Fruit fly (Drosophila melanogaster): ENCODE data around the gene mRpL44.

The mRpL44 gene

dm6 chr3R:5483488-5484109 lies 13.2 kb upstream of the mRpL44 start, which contains the start of gene ksr (continued):
- TF ChIP-seq C15 (GFP tag; IDR thresholded peaks at IDR 0.05) (no peak), pb (GFP tag; optimal IDR thresholded peaks at IDR 0.05) (no peak), ERR (GFP tag; optimal IDR thresholded peaks at IDR 0.05) (no peak), dati (GFP tag; IDR thresholded peaks at IDR 0.05) (no peak), CG7928 (GFP tag; optimal IDR thresholded peaks at IDR 0.05) (no peak), chn (GFP tag; optimal IDR thresholded peaks at IDR 0.05) (no peak), Meics (GFP tag; optimal IDR thresholded peaks at IDR 0.05) (no peak), seq (GFP tag; IDR thresholded peaks at IDR 0.05) (no peak), CG17328 (GFP tag; IDR thresholded peaks at IDR 0.05) (peak; percentile 36; the same call in 1 of the 2 replicates), wek (GFP tag; optimal IDR thresholded peaks at IDR 0.05) (peak; percentile 90), fd102C (GFP tag; optimal IDR thresholded peaks at IDR 0.05) (no peak), CG7556 (GFP tag; optimal IDR thresholded peaks at IDR 0.05) (no peak), gro (GFP tag; optimal IDR thresholded peaks at IDR 0.05) (no peak), gfzf (GFP tag; optimal IDR thresholded peaks at IDR 0.05) (peak; percentile 69), hkb (optimal IDR thresholded peaks at IDR 0.05) (no peak), hkb (GFP tag; IDR thresholded peaks at IDR 0.05) (0 out of 2 replicates have a peak, but pooled peaks have one; percentile 19), CG9876 (GFP tag; optimal IDR thresholded peaks at IDR 0.05) (no peak), CG32767 (GFP tag; IDR thresholded peaks at IDR 0.05) (peak; percentile 97), CG11398 (GFP tag; optimal IDR thresholded peaks at IDR 0.05) (no peak), sr (GFP tag; IDR thresholded peaks at IDR 0.05) (0 out of 3 replicates have a peak, but pooled peaks have one; percentile 5), mirr (GFP tag; optimal IDR thresholded peaks at IDR 0.05) (no peak), abd-A (tag; optimal IDR thresholded peaks at IDR 0.05) (no peak), TFAM (GFP tag; optimal IDR thresholded peaks at IDR 0.05) (no peak), CG12659 (GFP tag; optimal IDR thresholded peaks at IDR 0.05) (peak; percentile 15), CG3281 (GFP tag; optimal IDR thresholded peaks at IDR 0.05) (no peak), sna (GFP tag; IDR thresholded peaks at IDR 0.05; ENCODE audit: partially characterized antibody) (peak; percentile 14; the same call in 1 of the 2 replicates), disco-r (GFP tag; optimal IDR thresholded peaks at IDR 0.05) (no peak), Bteb2 (GFP tag; optimal IDR thresholded peaks at IDR 0.05) (no peak), CG4328 (GFP tag; optimal IDR thresholded peaks at IDR 0.05) (no peak), ro (GFP tag; IDR thresholded peaks at IDR 0.05) (no peak), peb (GFP tag; IDR thresholded peaks at IDR 0.05) (no peak), Oaz (GFP tag; IDR thresholded peaks at IDR 0.05) (no peak), lov (optimal IDR thresholded peaks at IDR 0.05) (no peak), lov (GFP tag; IDR thresholded peaks at IDR 0.05) (no peak), Usf (GFP tag; optimal IDR thresholded peaks at IDR 0.05) (no peak), BEAF-32 (GFP tag; optimal IDR thresholded peaks at IDR 0.05) (no peak), Ada2b (GFP tag; IDR thresholded peaks at IDR 0.05) (no peak), CG1832 (GFP tag; optimal IDR thresholded peaks at IDR 0.05) (no peak), dpn (GFP tag; optimal IDR thresholded peaks at IDR 0.05) (peak in 1 of 2 experiments; percentile 10), nerfin-2 (GFP tag; IDR thresholded peaks at IDR 0.05; ENCODE audit: partially characterized antibody) (no peak), Poxn (GFP tag; IDR thresholded peaks at IDR 0.05) (no peak), maf-S (GFP tag; optimal IDR thresholded peaks at IDR 0.05) (no peak), Max (GFP tag; optimal IDR thresholded peaks at IDR 0.05) (no peak), amos (GFP tag; IDR thresholded peaks at IDR 0.05; ENCODE audit: partially characterized antibody) (no peak), en (GFP tag; optimal IDR thresholded peaks at IDR 0.05) (no peak), caup (GFP tag; optimal IDR thresholded peaks at IDR 0.05; ENCODE audit: severe bottlenecking) (no peak), CG7357 (GFP tag; IDR thresholded peaks at IDR 0.05) (no peak), CG2712 (tag; optimal IDR thresholded peaks at IDR 0.05) (peak; percentile 68), CG11093 (GFP tag; IDR thresholded peaks at IDR 0.05) (no peak), Rfx (GFP tag; IDR thresholded peaks at IDR 0.05) (peak; percentile 17; the same call in 1 of the 2 replicates), CG9609 (GFP tag; optimal IDR thresholded peaks at IDR 0.05) (no peak)

All from whole organism, embryonic.